Worm (Caenorhabditis elegans): ENCODE results near the gene F16G10.13.

DNA sequence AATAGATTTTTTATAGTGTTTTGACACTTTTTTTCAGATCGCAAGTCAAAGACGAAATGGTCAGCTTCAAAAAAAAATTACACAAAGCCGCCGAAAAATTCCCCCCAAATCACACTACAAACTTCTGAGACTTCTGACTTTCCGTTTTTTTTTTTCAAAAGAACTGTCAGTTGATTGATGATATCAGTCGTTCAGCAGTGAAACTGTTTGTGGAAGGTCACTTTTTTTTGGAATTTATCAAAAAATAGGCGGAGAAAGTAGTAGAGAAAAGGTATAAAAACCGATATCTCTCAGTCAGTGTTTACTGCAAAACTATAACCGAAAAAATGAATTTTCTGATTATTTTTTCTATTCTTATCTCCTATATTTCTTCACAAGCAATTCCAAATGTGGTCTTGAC lies 42.8 kb downstream of the F16G10.13 start, which contains the start of gene F43C11.3:
- TF ChIP-seq lin-13 (tag; optimal IDR thresholded peaks at IDR 0.05) (no peak), pha-4 (tag; optimal IDR thresholded peaks at IDR 0.05) (no peak), ztf-11 (tag; optimal IDR thresholded peaks at IDR 0.05) (no peak), zip-8 (tag; optimal IDR thresholded peaks at IDR 0.05) (no peak), nhr-28 (tag; optimal IDR thresholded peaks at IDR 0.05) (no peak), nhr-76 (tag; optimal IDR thresholded peaks at IDR 0.05) (no peak), elt-3 (tag; optimal IDR thresholded peaks at IDR 0.05) (no peak), mep-1 (tag; optimal IDR thresholded peaks at IDR 0.05) (no peak), mab-5 (tag; optimal IDR thresholded peaks at IDR 0.05) (no peak), elt-1 (tag; optimal IDR thresholded peaks at IDR 0.05; ENCODE audit: borderline replicate concordance, insufficient read depth) (no peak)

Data from whole organism, mixed stage, embryonic.